Fruit fly (Drosophila melanogaster) S2 (cell line): ENCODE results near the gene Nepl15.

Experiments
- CG8478 ChIP-seq: fragments of >200 bp; optimal IDR thresholded peaks from 2 replicates; lab custom pipeline; 2018
- CTCF ChIP-seq, 2 experiments: fragments of >200 bp; optimal IDR thresholded peaks; 2 replicates each; lab custom pipeline; 2018

DNA sequence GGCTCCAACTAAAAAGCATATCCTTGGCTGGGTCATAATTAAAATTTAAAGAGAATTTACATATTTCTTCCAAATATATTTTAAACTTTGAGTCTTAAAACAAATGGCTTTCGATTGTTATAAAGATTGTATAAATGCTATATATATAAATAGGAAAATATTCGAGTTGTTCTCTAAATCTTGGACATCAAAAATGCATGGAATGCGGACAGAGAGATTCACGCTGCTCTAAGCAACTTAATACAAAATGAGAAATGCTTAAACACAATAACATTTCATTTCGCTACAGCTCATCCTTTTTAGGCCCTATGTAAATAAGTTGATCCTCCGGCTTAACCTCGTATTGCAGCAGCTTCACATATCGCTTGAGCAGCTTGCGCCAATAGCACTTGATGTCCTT, 17.0 kb downstream of the Nepl15 start, which contains the start of gene CG31139:
- TF ChIP-seq CG8478 (lab: Kevin White, UChicago) = no peak
- TF ChIP-seq CTCF (optimal IDR thresholded peaks at IDR 0.05; lab: Kevin White, UChicago) = no peak
